Worm (Caenorhabditis elegans) whole organism, L1 larva: ENCODE data around the gene clc-11.

ENCODE experiments used
- ama-1 ChIP-seq: fragments of 150-350 bp; optimal IDR thresholded peaks from 2 replicates; lab custom pipeline; 2014
- ceh-63 ChIP-seq: fragments of 200-800 bp; sonication (Bioruptor generic); optimal IDR thresholded peaks from 2 replicates; lab custom pipeline; 2018; ENCODE audit warnings: mild to moderate bottlenecking, missing genetic modification characterization, missing compliant biosample characterization
- dpl-1 ChIP-seq, 3 experiments: fragments of 150-350 bp in 2 of 3; sonication (generic microtip) in 1 of 3; optimal IDR thresholded peaks; 2 replicates each; lab custom pipeline; 2014 to 2017; ENCODE audit warnings: missing biosample characterization in 3 of 3, missing genetic modification characterization in 3 of 3, missing genetic modification reagents in 3 of 3
- mdl-1 ChIP-seq, 2 experiments: fragments of 150-350 bp; optimal IDR thresholded peaks; 2 replicates each; lab custom pipeline; 2014 to 2017; ENCODE audit warnings: missing biosample characterization in 2 of 2, missing genetic modification characterization in 2 of 2, inconsistent platforms in 1 of 2
- nhr-77 ChIP-seq: fragments of 150-350 bp; optimal IDR thresholded peaks from 2 replicates; lab custom pipeline; 2014; ENCODE audit warnings: missing biosample characterization, missing genetic modification characterization
- tbx-2 ChIP-seq: sonication (generic microtip); optimal IDR thresholded peaks from 2 replicates; lab custom pipeline; 2016; ENCODE audit warnings: missing genetic modification characterization, missing compliant biosample characterization

ce11 chrV:16114237-16114636 is 25.2 kb downstream of the clc-11 start, which contains the start of gene srxa-16:
- no peak for TF ChIP-seq tbx-2
- no peak for TF ChIP-seq dpl-1 (GFP tag; optimal IDR thresholded peaks at IDR 0.05; lab: Kevin White, UChicago)
- TF ChIP-seq nhr-77 (tag; lab: Kevin White, UChicago), result no peak
- no peak for TF ChIP-seq ama-1 (lab: Kevin White, UChicago)
- TF ChIP-seq ceh-63 (GFP tag; lab: Kevin White, UChicago), result no peak
- no peak for TF ChIP-seq mdl-1 (tag; optimal IDR thresholded peaks at IDR 0.05; lab: Kevin White, UChicago)
